Fruit fly (Drosophila melanogaster) whole organism, embryonic: ENCODE results near the gene CG17140.
A peak's percentile ranks its signal among the peaks of the same experiment; 100 is the strongest.

Experiments
- Asciz ChIP-seq: fragments of 200-800 bp; sonication (Bioruptor generic); optimal IDR thresholded peaks from 2 replicates; lab custom pipeline; 2017; ENCODE audit warnings: missing biosample characterization, mild to moderate bottlenecking, missing genetic modification characterization, missing genetic modification reagents
- BtbVII ChIP-seq: fragments of 200-800 bp; sonication (Bioruptor generic); optimal IDR thresholded peaks from 3 replicates; lab custom pipeline; 2017; ENCODE audit warnings: missing biosample characterization, mild to moderate bottlenecking, missing genetic modification characterization
- Bteb2 ChIP-seq: fragments of 200-800 bp; sonication (Bioruptor generic); optimal IDR thresholded peaks from 2 replicates; lab custom pipeline; 2016; ENCODE audit warnings: missing biosample characterization, missing genetic modification characterization
- CG10274 ChIP-seq: fragments of 200-800 bp; sonication (Bioruptor generic); optimal IDR thresholded peaks from 3 replicates; lab custom pipeline; 2017; ENCODE audit warnings: missing biosample characterization, mild to moderate bottlenecking, missing genetic modification characterization
- CG10543 ChIP-seq: fragments of 200-800 bp; sonication (Bioruptor generic); optimal IDR thresholded peaks from 3 replicates; lab custom pipeline; 2017; ENCODE audit warnings: missing biosample characterization, mild to moderate bottlenecking, missing genetic modification characterization, moderate library complexity
- CG12104 ChIP-seq: fragments of 200-800 bp; sonication (Bioruptor generic); optimal IDR thresholded peaks from 3 replicates; lab custom pipeline; 2016; ENCODE audit warnings: missing biosample characterization, missing genetic modification characterization
- CG12236 ChIP-seq: fragments of 200-800 bp; sonication (Bioruptor generic); optimal IDR thresholded peaks from 2 replicates; lab custom pipeline; 2016; ENCODE audit warnings: missing biosample characterization, missing genetic modification characterization
- CG15073 ChIP-seq: fragments of 200-800 bp; sonication (Bioruptor generic); optimal IDR thresholded peaks from 2 replicates; lab custom pipeline; 2016; ENCODE audit warnings: missing biosample characterization, missing genetic modification characterization
- CG17359 ChIP-seq: fragments of 200-800 bp; sonication (Bioruptor generic); optimal IDR thresholded peaks from 3 replicates; lab custom pipeline; 2018; ENCODE audit warnings: missing biosample characterization, mild to moderate bottlenecking, missing genetic modification characterization, moderate library complexity
- CG17829 ChIP-seq: fragments of 200-800 bp; optimal IDR thresholded peaks from 2 replicates; lab custom pipeline; 2019; ENCODE audit warnings: missing biosample characterization, mild to moderate bottlenecking, missing genetic modification characterization, moderate library complexity
- CG18011 ChIP-seq: fragments of 200-800 bp; sonication (Bioruptor generic); optimal IDR thresholded peaks from 2 replicates; lab custom pipeline; 2017; ENCODE audit warnings: missing biosample characterization, missing genetic modification characterization, mild to moderate bottlenecking, moderate library complexity, missing genotype
- CG18262 ChIP-seq: fragments of 200-800 bp; optimal IDR thresholded peaks from 3 replicates; lab custom pipeline; 2019; ENCODE audit warnings: missing biosample characterization, mild to moderate bottlenecking, missing genetic modification characterization, moderate library complexity
- CG2712 ChIP-seq: fragments of 200-800 bp; optimal IDR thresholded peaks from 3 replicates; lab custom pipeline; 2019; ENCODE audit warnings: missing biosample characterization, mild to moderate bottlenecking, missing genetic modification characterization, moderate library complexity
- CG31224 ChIP-seq: fragments of 200-800 bp; sonication (Bioruptor generic); IDR thresholded peaks from 2 replicates; pipeline ENCODE4 v1.3.6; 2022; ENCODE audit warnings: missing biosample characterization, missing genetic modification characterization
- CG7928 ChIP-seq: fragments of 200-800 bp; sonication (Bioruptor generic); optimal IDR thresholded peaks from 2 replicates; lab custom pipeline; 2017; ENCODE audit warnings: missing biosample characterization, mild to moderate bottlenecking, missing genetic modification characterization
- Dp ChIP-seq: fragments of 200-800 bp; sonication (Bioruptor generic); optimal IDR thresholded peaks from 2 replicates; lab custom pipeline; 2018; ENCODE audit warnings: missing biosample characterization, mild to moderate bottlenecking, missing genetic modification characterization, moderate library complexity
- Dref ChIP-seq: fragments of 200-800 bp; sonication (Bioruptor generic); IDR thresholded peaks from 2 replicates; pipeline ENCODE4 v1.3.6; 2022; ENCODE audit warnings: missing biosample characterization, missing genetic modification characterization
- Eip74EF ChIP-seq, 2 experiments: fragments of 200-800 bp in 1 of 2; fragments of >200 bp in 1 of 2; sonication (Bioruptor generic) in 1 of 2; optimal IDR thresholded peaks; 2 replicates each; lab custom pipeline; 2017 to 2019; ENCODE audit warnings: missing biosample characterization in 2 of 2, missing genetic modification characterization in 2 of 2, mild to moderate bottlenecking in 1 of 2, moderate library complexity in 1 of 2
- NC2β ChIP-seq: fragments of 200-800 bp; sonication (Bioruptor generic); optimal IDR thresholded peaks from 2 replicates; lab custom pipeline; 2016; ENCODE audit warnings: missing biosample characterization, missing genetic modification characterization
- Nf-YC ChIP-seq: fragments of 200-800 bp; optimal IDR thresholded peaks from 3 replicates; lab custom pipeline; 2019; ENCODE audit warnings: missing biosample characterization, mild to moderate bottlenecking, missing genetic modification characterization, moderate library complexity
- NfI ChIP-seq: fragments of 200-800 bp; sonication (Bioruptor generic); optimal IDR thresholded peaks from 3 replicates; lab custom pipeline; 2018; ENCODE audit warnings: missing biosample characterization, mild to moderate bottlenecking, missing genetic modification characterization, moderate library complexity
- Rfx ChIP-seq: fragments of 200-800 bp; sonication (Bioruptor generic); IDR thresholded peaks from 2 replicates; pipeline ENCODE4 v1.3.6; 2022; ENCODE audit warnings: missing biosample characterization, missing genetic modification characterization
- Scr ChIP-seq: fragments of 200-800 bp; sonication (Bioruptor generic); IDR thresholded peaks from 2 replicates; pipeline ENCODE4 v1.3.6; 2022; ENCODE audit warnings: missing biosample characterization, missing genetic modification characterization; ENCODE audit not compliant: partially characterized antibody
- Spps ChIP-seq: fragments of 200-800 bp; sonication (Bioruptor generic); optimal IDR thresholded peaks from 2 replicates; lab custom pipeline; 2018; ENCODE audit warnings: missing biosample characterization, mild to moderate bottlenecking, missing genetic modification characterization
- Stat92E ChIP-seq, 3 experiments: fragments of >200 bp in 2 of 3; fragments of 200-800 bp in 1 of 3; sonication (Bioruptor generic) in 1 of 3; optimal IDR thresholded peaks; 2 replicates each; lab custom pipeline; 2017 to 2019; ENCODE audit warnings: missing biosample characterization in 3 of 3, missing genetic modification characterization in 3 of 3, mild to moderate bottlenecking in 1 of 3, moderate library complexity in 1 of 3
- Usf ChIP-seq: fragments of 200-800 bp; sonication (Bioruptor generic); optimal IDR thresholded peaks from 2 replicates; lab custom pipeline; 2017; ENCODE audit warnings: missing genotype, missing biosample characterization, missing genetic modification characterization
- ac ChIP-seq: fragments of 200-800 bp; sonication (Bioruptor generic); optimal IDR thresholded peaks from 3 replicates; lab custom pipeline; 2017; ENCODE audit warnings: missing biosample characterization, mild to moderate bottlenecking, missing genetic modification characterization
- al ChIP-seq: fragments of 200-800 bp; sonication (Bioruptor generic); IDR thresholded peaks from 2 replicates; pipeline ENCODE4 v1.3.6; 2022; ENCODE audit warnings: missing biosample characterization, missing genetic modification characterization
- ash1 ChIP-seq: fragments of 200-800 bp; sonication (Bioruptor generic); optimal IDR thresholded peaks from 2 replicates; lab custom pipeline; 2018; ENCODE audit warnings: missing biosample characterization, mild to moderate bottlenecking, missing genetic modification characterization
- bcd ChIP-seq: fragments of 200-800 bp; sonication (Bioruptor generic); optimal IDR thresholded peaks from 2 replicates; lab custom pipeline; 2017; ENCODE audit warnings: missing biosample characterization, mild to moderate bottlenecking, missing genetic modification characterization
- bowl ChIP-seq: fragments of 200-800 bp; sonication (Bioruptor generic); IDR thresholded peaks from 2 replicates; pipeline ENCODE4 v1.3.6; 2022; ENCODE audit warnings: missing biosample characterization, missing genetic modification characterization
- caup ChIP-seq: fragments of 200-800 bp; sonication (Bioruptor generic); optimal IDR thresholded peaks from 3 replicates; lab custom pipeline; 2017; ENCODE audit warnings: missing biosample characterization, mild to moderate bottlenecking, missing genetic modification characterization, moderate library complexity; ENCODE audit not compliant: severe bottlenecking
- croc ChIP-seq: fragments of 200-800 bp; sonication (Bioruptor generic); conservative IDR thresholded peaks from 3 replicates; pipeline ENCODE4 v1.3.6; 2022; ENCODE audit warnings: missing biosample characterization, missing genetic modification characterization
- dpn ChIP-seq, 2 experiments: fragments of 200-800 bp; sonication (Bioruptor generic); optimal IDR thresholded peaks; 3 replicates each; lab custom pipeline; 2016; ENCODE audit warnings: missing biosample characterization in 2 of 2, missing genetic modification characterization in 2 of 2
- esg ChIP-seq: fragments of 200-800 bp; sonication (Bioruptor generic); conservative IDR thresholded peaks from 2 replicates; pipeline ENCODE4 v1.3.6; 2022; ENCODE audit warnings: missing biosample characterization, missing genetic modification characterization
- fru ChIP-seq: fragments of >200 bp; optimal IDR thresholded peaks from 2 replicates; lab custom pipeline; 2017
- gsb ChIP-seq: fragments of 200-800 bp; sonication (Bioruptor generic); IDR thresholded peaks from 2 replicates; pipeline ENCODE4 v1.3.6; 2022; ENCODE audit warnings: missing biosample characterization, missing genetic modification characterization
- ham ChIP-seq: fragments of 200-800 bp; sonication (Bioruptor generic); IDR thresholded peaks from 2 replicates; pipeline ENCODE4 v1.3.6; 2022; ENCODE audit warnings: missing biosample characterization, missing genetic modification characterization
- hb ChIP-seq: fragments of 200-800 bp; sonication (Bioruptor generic); IDR thresholded peaks from 3 replicates; pipeline ENCODE4 v1.3.6; 2022; ENCODE audit warnings: missing biosample characterization, missing genetic modification characterization; ENCODE audit not compliant: partially characterized antibody
- nom ChIP-seq: fragments of 200-800 bp; sonication (Bioruptor generic); optimal IDR thresholded peaks from 2 replicates; lab custom pipeline; 2017; ENCODE audit warnings: missing biosample characterization, missing genetic modification characterization, mild to moderate bottlenecking, moderate library complexity, missing genetic modification reagents
- p53 ChIP-seq: fragments of 200-800 bp; sonication (Bioruptor generic); optimal IDR thresholded peaks from 2 replicates; lab custom pipeline; 2016; ENCODE audit warnings: missing biosample characterization, missing genetic modification characterization
- pfk ChIP-seq: fragments of 200-800 bp; sonication (Bioruptor generic); optimal IDR thresholded peaks from 2 replicates; lab custom pipeline; 2018; ENCODE audit warnings: missing biosample characterization, mild to moderate bottlenecking, missing genetic modification characterization, moderate library complexity
- phol ChIP-seq: fragments of 200-800 bp; sonication (Bioruptor generic); optimal IDR thresholded peaks from 3 replicates; lab custom pipeline; 2018; ENCODE audit warnings: missing biosample characterization, mild to moderate bottlenecking, missing genetic modification characterization, moderate library complexity
- prd ChIP-seq, 3 experiments: fragments of >200 bp in 2 of 3; fragments of 200-800 bp in 1 of 3; sonication (Bioruptor generic) in 1 of 3; optimal IDR thresholded peaks in 2 of 3; IDR thresholded peaks in 1 of 3; 2 replicates in 2 of 3; 3 replicates in 1 of 3; pipeline versions ENCODE4 v1.3.6 to Lab custom; 2017 to 2022; ENCODE audit warnings: missing biosample characterization in 1 of 3, missing genetic modification characterization in 1 of 3
- scrt ChIP-seq: fragments of 200-800 bp; sonication (Bioruptor generic); optimal IDR thresholded peaks from 2 replicates; lab custom pipeline; 2018; ENCODE audit warnings: missing biosample characterization, mild to moderate bottlenecking, missing genetic modification characterization, moderate library complexity
- sd ChIP-seq: fragments of 200-800 bp; sonication (Bioruptor generic); optimal IDR thresholded peaks from 3 replicates; lab custom pipeline; 2018; ENCODE audit warnings: missing biosample characterization, mild to moderate bottlenecking, missing genetic modification characterization, moderate library complexity
- tna ChIP-seq: fragments of 200-800 bp; sonication (Bioruptor generic); IDR thresholded peaks from 2 replicates; pipeline ENCODE4 v1.3.6; 2022; ENCODE audit warnings: missing biosample characterization, missing genetic modification characterization; ENCODE audit not compliant: partially characterized antibody
- wek ChIP-seq: fragments of 200-800 bp; sonication (Bioruptor generic); optimal IDR thresholded peaks from 3 replicates; lab custom pipeline; 2018; ENCODE audit warnings: missing biosample characterization, mild to moderate bottlenecking, missing genetic modification characterization, moderate library complexity

Gene CG17140

DNA sequence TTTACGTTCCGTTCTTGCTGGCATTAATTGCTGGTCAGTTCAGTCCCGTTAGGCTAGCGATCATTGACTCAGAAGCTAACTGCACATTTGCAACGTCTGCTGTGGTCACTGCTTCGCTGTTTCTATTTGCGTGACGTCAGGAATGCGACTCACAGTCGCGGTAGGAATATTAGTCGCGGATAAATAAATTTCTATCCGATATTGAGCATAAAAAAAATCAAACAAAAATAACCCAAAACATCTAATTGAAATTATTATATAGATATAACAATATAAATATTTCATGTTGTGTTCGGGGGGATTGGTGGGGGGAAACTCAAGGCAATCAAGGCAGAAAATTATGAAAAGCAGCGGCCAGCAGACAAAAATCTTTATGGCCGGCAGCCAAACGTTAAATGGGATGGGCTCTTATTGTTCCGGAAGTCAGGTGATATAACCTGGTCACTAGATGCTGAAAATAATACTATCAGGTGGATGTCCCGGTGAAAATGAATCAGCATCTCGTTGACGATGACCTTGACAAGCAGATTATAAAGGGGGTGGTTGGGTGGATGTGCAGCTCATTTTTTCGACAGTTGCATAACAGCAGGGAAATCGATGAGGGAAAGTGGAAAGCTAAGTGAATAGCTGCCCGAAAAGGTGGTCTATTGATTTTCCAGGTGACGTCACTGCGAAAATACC lies 4.2 kb upstream of the CG17140 start, which contains the start of gene SmydA-3 (continued):
- TF ChIP-seq tna (GFP tag; lab: Robert Waterston, UW) (no peak), scrt (GFP tag; lab: Kevin White, UChicago) (no peak), Spps (tag; lab: Kevin White, UChicago) (no peak), CG2712 (tag; lab: Kevin White, UChicago) (peak; percentile 33), CG17359 (peak; percentile 49), CG31224 (GFP tag; lab: Robert Waterston, UW) (no peak), Dref (no peak), Asciz (peak; percentile 5), bcd (GFP tag; lab: Kevin White, UChicago) (no peak), ac (GFP tag; lab: Kevin White, UChicago) (no peak), gsb (GFP tag; lab: Robert Waterston, UW) (no peak), BtbVII (GFP tag; lab: Kevin White, UChicago) (peak; percentile 26), CG10274 (GFP tag; lab: Kevin White, UChicago) (no peak), CG18262 (tag; lab: Kevin White, UChicago) (peak; percentile 34), CG18011 (GFP tag; lab: Kevin White, UChicago) (peak; percentile 18), wek (GFP tag; lab: Kevin White, UChicago) (no peak), NfI (GFP tag; lab: Kevin White, UChicago) (no peak), p53 (GFP tag; lab: Kevin White, UChicago) (no peak), prd (optimal IDR thresholded peaks at IDR 0.05; lab: Kevin White, UChicago) (no peak), prd (GFP tag; IDR thresholded peaks at IDR 0.05; lab: Robert Waterston, UW) (peak; percentile 59; the same call in 1 of the 3 replicates), Nf-YC (tag; lab: Kevin White, UChicago) (no peak), NC2β (no peak), Bteb2 (GFP tag; lab: Kevin White, UChicago) (no peak), CG7928 (GFP tag; lab: Kevin White, UChicago) (no peak), Eip74EF (GFP tag; optimal IDR thresholded peaks at IDR 0.05; lab: Kevin White, UChicago) (no peak), pfk (no peak), CG12104 (GFP tag; lab: Kevin White, UChicago) (peak; percentile 5), CG12236 (GFP tag; lab: Kevin White, UChicago) (no peak), esg (GFP tag; lab: Robert Waterston, UW) (0 out of 2 replicates have a peak, but pooled peaks have one; percentile 22), ham (GFP tag; lab: Robert Waterston, UW) (no peak), ash1 (GFP tag; lab: Kevin White, UChicago) (no peak), CG10543 (GFP tag; lab: Kevin White, UChicago) (peak; percentile 25), al (no peak), Usf (GFP tag; lab: Kevin White, UChicago) (no peak), Dp (GFP tag; lab: Kevin White, UChicago) (no peak), nom (GFP tag; lab: Kevin White, UChicago) (no peak), croc (GFP tag; lab: Robert Waterston, UW) (no peak), caup (GFP tag; lab: Kevin White, UChicago) (peak; percentile 18), phol (tag; lab: Kevin White, UChicago) (peak; percentile 31), hb (GFP tag; lab: Robert Waterston, UW) (no peak), Rfx (GFP tag; lab: Robert Waterston, UW) (no peak), CG15073 (GFP tag; lab: Kevin White, UChicago) (peak; percentile 89), fru (no peak), Scr (GFP tag; lab: Robert Waterston, UW) (no peak), dpn (GFP tag; optimal IDR thresholded peaks at IDR 0.05; lab: Kevin White, UChicago) (peak in 1 of 2 experiments; percentile 17), sd (tag; lab: Kevin White, UChicago) (peak; percentile 62), CG17829 (tag; lab: Kevin White, UChicago) (no peak), bowl (GFP tag; lab: Robert Waterston, UW) (no peak), Stat92E (GFP tag; optimal IDR thresholded peaks at IDR 0.05; lab: Kevin White, UChicago) (no peak)
